Fruit fly (Drosophila melanogaster) whole organism, embryonic: ENCODE results near the gene Nmdar1.

ENCODE experiments used
- ATbp ChIP-seq: fragments of 200-800 bp; sonication (Bioruptor generic); optimal IDR thresholded peaks from 2 replicates; lab custom pipeline; 2017; ENCODE audit warnings: missing biosample characterization, mild to moderate bottlenecking, missing genetic modification characterization, missing genetic modification reagents
- Bdp1 ChIP-seq: fragments of 200-800 bp; sonication (Bioruptor generic); optimal IDR thresholded peaks from 3 replicates; lab custom pipeline; 2016; ENCODE audit warnings: missing biosample characterization, missing genetic modification characterization
- CG10209 ChIP-seq: fragments of 200-800 bp; sonication (Bioruptor generic); optimal IDR thresholded peaks from 3 replicates; lab custom pipeline; 2017; ENCODE audit warnings: missing biosample characterization, mild to moderate bottlenecking, missing genetic modification characterization, missing genetic modification reagents
- CG10979 ChIP-seq: fragments of 200-800 bp; sonication (Bioruptor generic); optimal IDR thresholded peaks from 2 replicates; lab custom pipeline; 2018; ENCODE audit warnings: missing biosample characterization, mild to moderate bottlenecking, missing genetic modification characterization, moderate library complexity
- CG11398 ChIP-seq: fragments of 200-800 bp; sonication (Bioruptor generic); optimal IDR thresholded peaks from 2 replicates; lab custom pipeline; 2016; ENCODE audit warnings: missing biosample characterization, missing genetic modification characterization
- CG12299 ChIP-seq: fragments of 200-800 bp; sonication (Bioruptor generic); optimal IDR thresholded peaks from 2 replicates; lab custom pipeline; 2018; ENCODE audit warnings: missing biosample characterization, mild to moderate bottlenecking, missing genetic modification characterization
- CG13287 ChIP-seq: fragments of 200-800 bp; sonication (Bioruptor generic); IDR thresholded peaks from 2 replicates; pipeline ENCODE4 v1.3.6; 2022; ENCODE audit warnings: missing biosample characterization, missing genetic modification characterization; ENCODE audit not compliant: partially characterized antibody
- CG15269 ChIP-seq: fragments of 200-800 bp; sonication (Bioruptor generic); optimal IDR thresholded peaks from 2 replicates; lab custom pipeline; 2018; ENCODE audit warnings: missing biosample characterization, mild to moderate bottlenecking, missing genetic modification characterization, moderate library complexity
- CG15696 ChIP-seq: fragments of 200-800 bp; sonication (Bioruptor generic); optimal IDR thresholded peaks from 2 replicates; lab custom pipeline; 2019; ENCODE audit warnings: missing biosample characterization, mild to moderate bottlenecking, missing genetic modification characterization, moderate library complexity
- CG1647 ChIP-seq: fragments of 200-800 bp; sonication (Bioruptor generic); optimal IDR thresholded peaks from 3 replicates; lab custom pipeline; 2016; ENCODE audit warnings: missing biosample characterization, missing genetic modification characterization
- CG17829 ChIP-seq: fragments of 200-800 bp; optimal IDR thresholded peaks from 2 replicates; lab custom pipeline; 2019; ENCODE audit warnings: missing biosample characterization, mild to moderate bottlenecking, missing genetic modification characterization, moderate library complexity
- CG18476 ChIP-seq: fragments of 200-800 bp; sonication (Bioruptor generic); optimal IDR thresholded peaks from 2 replicates; lab custom pipeline; 2016; ENCODE audit warnings: missing biosample characterization, mild to moderate bottlenecking, missing genetic modification characterization
- CG31365 ChIP-seq: fragments of 200-800 bp; sonication (Bioruptor generic); optimal IDR thresholded peaks from 2 replicates; lab custom pipeline; 2018; ENCODE audit warnings: missing biosample characterization, mild to moderate bottlenecking, missing genetic modification characterization
- CG3726 ChIP-seq: fragments of 200-800 bp; sonication (Bioruptor generic); IDR thresholded peaks from 3 replicates; pipeline ENCODE4, ENCODE4 v1.3.6; 2022; ENCODE audit warnings: missing biosample characterization, missing genetic modification characterization
- CG4404 ChIP-seq: fragments of 200-800 bp; sonication (Bioruptor generic); IDR thresholded peaks from 2 replicates; pipeline ENCODE4 v1.3.6; 2022; ENCODE audit warnings: missing biosample characterization, missing genetic modification characterization
- CG6254 ChIP-seq: fragments of 200-800 bp; sonication (Bioruptor generic); optimal IDR thresholded peaks from 3 replicates; lab custom pipeline; 2017; ENCODE audit warnings: mild to moderate bottlenecking, missing biosample characterization, missing genetic modification reagents, missing genetic modification characterization
- CG6683 ChIP-seq: fragments of 200-800 bp; sonication (Bioruptor generic); optimal IDR thresholded peaks from 2 replicates; lab custom pipeline; 2017; ENCODE audit warnings: missing biosample characterization, mild to moderate bottlenecking, missing genetic modification characterization, missing genetic modification reagents
- CG7372 ChIP-seq: fragments of 200-800 bp; sonication (Bioruptor generic); IDR thresholded peaks from 2 replicates; pipeline ENCODE4 v1.3.6; 2022; ENCODE audit warnings: missing biosample characterization, missing genetic modification characterization
- CG7839 ChIP-seq: fragments of 200-800 bp; sonication (Bioruptor generic); optimal IDR thresholded peaks from 3 replicates; lab custom pipeline; 2018; ENCODE audit warnings: missing biosample characterization, mild to moderate bottlenecking, missing genetic modification characterization, moderate library complexity
- CG8478 ChIP-seq: fragments of >200 bp; optimal IDR thresholded peaks from 2 replicates; lab custom pipeline; 2018
- CG8765 ChIP-seq: fragments of 200-800 bp; sonication (Bioruptor generic); IDR thresholded peaks from 2 replicates; pipeline ENCODE4 v1.3.6; 2022; ENCODE audit warnings: missing biosample characterization, missing genetic modification characterization
- Dip2 ChIP-seq: fragments of 200-800 bp; sonication (Bioruptor generic); IDR thresholded peaks from 2 replicates; pipeline ENCODE4 v1.3.6; 2022; ENCODE audit warnings: missing biosample characterization, missing genetic modification characterization
- Ets65A ChIP-seq: fragments of 200-800 bp; sonication (Bioruptor generic); peaks from one replicate; lab custom pipeline; 2016; ENCODE audit warnings: missing biosample characterization, missing genetic modification characterization
- Hr3 ChIP-seq: fragments of 200-800 bp; sonication (Bioruptor generic); optimal IDR thresholded peaks from 3 replicates; lab custom pipeline; 2016; ENCODE audit warnings: missing biosample characterization, missing genetic modification characterization
- Myb ChIP-seq: fragments of 200-800 bp; sonication (Bioruptor generic); optimal IDR thresholded peaks from 2 replicates; lab custom pipeline; 2016; ENCODE audit warnings: missing biosample characterization, missing genetic modification characterization
- NK7.1 ChIP-seq: fragments of 200-800 bp; sonication (Bioruptor generic); optimal IDR thresholded peaks from 3 replicates; lab custom pipeline; 2016; ENCODE audit warnings: missing biosample characterization, missing genetic modification characterization
- Oaz ChIP-seq: fragments of 200-800 bp; sonication (Bioruptor generic); IDR thresholded peaks from 2 replicates; pipeline ENCODE4 v1.3.6; 2022; ENCODE audit warnings: missing biosample characterization, missing genetic modification characterization
- Ssrp ChIP-seq: fragments of 200-800 bp; sonication (Bioruptor generic); optimal IDR thresholded peaks from 2 replicates; lab custom pipeline; 2018; ENCODE audit warnings: missing biosample characterization, mild to moderate bottlenecking, missing genetic modification characterization, moderate library complexity
- TFAM ChIP-seq: fragments of 200-800 bp; sonication (Bioruptor generic); optimal IDR thresholded peaks from 2 replicates; lab custom pipeline; 2017; ENCODE audit warnings: missing biosample characterization, missing genetic modification characterization, inconsistent platforms
- Taf1 ChIP-seq: fragments of 200-800 bp; sonication (Bioruptor generic); IDR thresholded peaks from 2 replicates; pipeline ENCODE4 v1.3.6; 2022; ENCODE audit warnings: missing biosample characterization, missing genetic modification characterization
- ab ChIP-seq: fragments of 200-800 bp; sonication (Bioruptor generic); optimal IDR thresholded peaks from 2 replicates; lab custom pipeline; 2016; ENCODE audit warnings: missing biosample characterization, missing genetic modification characterization
- bab2 ChIP-seq: fragments of 200-800 bp; sonication (Bioruptor generic); optimal IDR thresholded peaks from 2 replicates; lab custom pipeline; 2016; ENCODE audit warnings: missing biosample characterization, missing genetic modification characterization
- cg ChIP-seq: fragments of 200-800 bp; sonication (Bioruptor generic); optimal IDR thresholded peaks from 3 replicates; lab custom pipeline; 2019; ENCODE audit warnings: missing biosample characterization, mild to moderate bottlenecking, missing genetic modification characterization, moderate library complexity
- chif ChIP-seq, 2 experiments: fragments of 200-800 bp; sonication (Bioruptor generic); optimal IDR thresholded peaks; 3 replicates each; lab custom pipeline; 2016; ENCODE audit warnings: missing biosample characterization in 2 of 2, missing genetic modification characterization in 2 of 2
- crc ChIP-seq: fragments of 200-800 bp; sonication (Bioruptor generic); optimal IDR thresholded peaks from 2 replicates; lab custom pipeline; 2016; ENCODE audit warnings: missing biosample characterization, missing genetic modification characterization
- crol ChIP-seq: fragments of 200-800 bp; sonication (Bioruptor generic); IDR thresholded peaks from 2 replicates; pipeline ENCODE4 v1.3.6; 2022; ENCODE audit warnings: missing biosample characterization, missing genetic modification characterization
- dimm ChIP-seq: fragments of 200-800 bp; sonication (Bioruptor generic); IDR thresholded peaks from 2 replicates; pipeline ENCODE4 v1.3.6; 2022; ENCODE audit warnings: missing biosample characterization, missing genetic modification characterization
- disco-r ChIP-seq: fragments of 200-800 bp; sonication (Bioruptor generic); optimal IDR thresholded peaks from 2 replicates; lab custom pipeline; 2016; ENCODE audit warnings: missing biosample characterization, missing genetic modification characterization
- dmrt11E ChIP-seq: fragments of 200-800 bp; sonication (Bioruptor generic); optimal IDR thresholded peaks from 3 replicates; lab custom pipeline; 2018; ENCODE audit warnings: missing biosample characterization, mild to moderate bottlenecking, missing genetic modification characterization, moderate library complexity
- esg ChIP-seq: fragments of 200-800 bp; sonication (Bioruptor generic); conservative IDR thresholded peaks from 2 replicates; pipeline ENCODE4 v1.3.6; 2022; ENCODE audit warnings: missing biosample characterization, missing genetic modification characterization
- kni ChIP-seq: fragments of 200-800 bp; sonication (Bioruptor generic); optimal IDR thresholded peaks from 3 replicates; lab custom pipeline; 2017; ENCODE audit warnings: mild to moderate bottlenecking, missing biosample characterization, missing genetic modification reagents, missing genetic modification characterization
- lbe ChIP-seq: fragments of 200-800 bp; sonication (Bioruptor generic); optimal IDR thresholded peaks from 2 replicates; lab custom pipeline; 2016; ENCODE audit warnings: missing biosample characterization, mild to moderate bottlenecking, missing genetic modification characterization
- lmd ChIP-seq: fragments of 200-800 bp; sonication (Bioruptor generic); IDR thresholded peaks from 2 replicates; pipeline ENCODE4 v1.3.6; 2022; ENCODE audit warnings: missing biosample characterization, missing genetic modification characterization
- onecut ChIP-seq: fragments of 200-800 bp; sonication (Bioruptor generic); IDR thresholded peaks from 2 replicates; pipeline ENCODE4 v1.3.6; 2022; ENCODE audit warnings: missing biosample characterization, missing genetic modification characterization
- schlank ChIP-seq: fragments of 200-800 bp; sonication (Bioruptor generic); optimal IDR thresholded peaks from 2 replicates; lab custom pipeline; 2018; ENCODE audit warnings: missing biosample characterization, mild to moderate bottlenecking, missing genetic modification characterization
- sd ChIP-seq: fragments of 200-800 bp; sonication (Bioruptor generic); optimal IDR thresholded peaks from 3 replicates; lab custom pipeline; 2018; ENCODE audit warnings: missing biosample characterization, mild to moderate bottlenecking, missing genetic modification characterization, moderate library complexity
- slou ChIP-seq: fragments of 200-800 bp; sonication (Bioruptor generic); optimal IDR thresholded peaks from 3 replicates; lab custom pipeline; 2016; ENCODE audit warnings: missing biosample characterization, missing genetic modification characterization
- sug ChIP-seq: fragments of 200-800 bp; optimal IDR thresholded peaks from 2 replicates; lab custom pipeline; 2019; ENCODE audit warnings: missing biosample characterization, mild to moderate bottlenecking, missing genetic modification characterization, moderate library complexity
- tll ChIP-seq, 2 experiments: fragments of 200-800 bp in 1 of 2; fragments of >200 bp in 1 of 2; sonication (Bioruptor generic) in 1 of 2; optimal IDR thresholded peaks; 2 replicates each; lab custom pipeline; 2017 to 2019; ENCODE audit warnings: missing biosample characterization in 2 of 2, missing genetic modification characterization in 2 of 2, mild to moderate bottlenecking in 1 of 2, moderate library complexity in 1 of 2
- zen2 ChIP-seq: fragments of 200-800 bp; sonication (Bioruptor generic); IDR thresholded peaks from 3 replicates; pipeline ENCODE4 v1.3.6; 2022; ENCODE audit warnings: missing biosample characterization, missing genetic modification characterization; ENCODE audit not compliant: partially characterized antibody

Gene Nmdar1

dm6 chr3R:5483488-5484109 lies 39.5 kb downstream of the Nmdar1 start, which contains the start of gene ksr (continued):
- peak; percentile 0 for TF ChIP-seq Hr3 (GFP tag; lab: Kevin White, UChicago)
- TF ChIP-seq lmd = no peak; the same call in 1 of the 2 replicates
- TF ChIP-seq crol (GFP tag; lab: Robert Waterston, UW) = no peak
- TF ChIP-seq Myb (GFP tag; lab: Kevin White, UChicago) = no peak
- TF ChIP-seq onecut (GFP tag; lab: Robert Waterston, UW) = peak; percentile 80
- no peak for TF ChIP-seq CG15696 (tag; lab: Kevin White, UChicago)
- no peak for TF ChIP-seq bab2 (GFP tag; lab: Kevin White, UChicago)
- no peak for TF ChIP-seq sug (tag; lab: Kevin White, UChicago)
- no peak for TF ChIP-seq CG8478 (lab: Kevin White, UChicago)
- TF ChIP-seq tll (GFP tag; optimal IDR thresholded peaks at IDR 0.05; lab: Kevin White, UChicago) = no peak
- TF ChIP-seq CG13287 (GFP tag; lab: Robert Waterston, UW) = peak; percentile 21; the same call in 1 of the 2 replicates
- TF ChIP-seq dimm (GFP tag; lab: Robert Waterston, UW) = no peak
- TF ChIP-seq CG7372 (GFP tag; lab: Robert Waterston, UW) = no peak
- TF ChIP-seq CG8765 (GFP tag; lab: Robert Waterston, UW) = no peak
- TF ChIP-seq dmrt11E = peak; percentile 50
- TF ChIP-seq disco-r (GFP tag; lab: Kevin White, UChicago) = no peak
- no peak for TF ChIP-seq CG7839
- TF ChIP-seq ATbp (GFP tag; lab: Kevin White, UChicago) = no peak
- no peak for TF ChIP-seq kni (GFP tag; lab: Kevin White, UChicago)
- TF ChIP-seq Bdp1 = no peak
- TF ChIP-seq, all 482 proteins: peak for 81

DNA sequence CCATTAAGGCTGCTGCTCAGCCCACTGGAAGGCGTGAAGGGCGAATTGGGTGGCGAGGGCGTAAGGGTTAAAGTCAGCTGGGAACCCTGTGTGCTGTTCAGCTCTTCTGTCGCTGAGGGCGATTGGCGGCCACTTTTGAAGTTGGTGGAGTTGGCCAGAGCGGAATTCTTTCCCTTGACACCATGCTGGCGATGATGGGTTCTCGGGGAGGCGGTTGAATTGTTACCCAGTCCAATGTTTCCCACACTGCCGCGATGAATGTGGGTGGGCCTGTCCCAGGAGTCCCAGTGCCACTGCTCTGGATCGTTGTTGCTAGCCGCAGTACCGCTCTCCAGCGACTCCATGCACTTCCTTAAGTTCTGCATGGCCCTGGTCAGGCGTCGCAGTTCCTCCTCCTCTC lies 40.3 kb downstream of the Nmdar1 start:
- no peak for TF ChIP-seq zen2
- no peak for TF ChIP-seq Taf1 (GFP tag; lab: Robert Waterston, UW)
- TF ChIP-seq CG10979 = no peak
- peak; percentile 82 for TF ChIP-seq Ets65A (GFP tag; lab: Kevin White, UChicago)
- TF ChIP-seq crc = no peak
- no peak for TF ChIP-seq ab (GFP tag; lab: Kevin White, UChicago)
- TF ChIP-seq, all 482 proteins: peak for 1

DNA sequence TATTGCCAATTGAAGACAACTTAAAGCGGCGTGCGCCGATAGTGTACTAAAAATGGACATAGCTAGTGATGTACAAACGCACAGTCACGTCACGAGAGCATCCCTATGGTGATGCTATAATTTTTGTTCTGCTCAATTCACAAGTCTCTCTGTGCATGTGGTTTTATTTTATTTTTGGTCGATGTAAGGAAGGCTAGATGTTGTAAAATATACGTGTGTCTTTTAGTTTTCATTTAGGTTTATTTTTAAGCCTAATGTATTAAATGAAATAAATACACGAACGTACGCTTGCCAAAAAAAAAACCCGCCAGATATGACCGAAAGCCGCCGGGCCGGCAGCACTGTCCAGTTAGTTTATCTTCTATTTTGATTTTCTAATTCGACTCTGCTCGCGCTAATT lies 48.6 kb downstream of the Nmdar1 start, which contains the start of the genes CG45100, HDAC3 and Hcs:
TSS of gene CG45100 (minus strand) at position 50 of the 400 bp plus-strand sequence.
TSS of gene HDAC3 (minus strand) at position 50 of the 400 bp plus-strand sequence.
TSS of gene Hcs (plus strand) at position 349 of the 400 bp plus-strand sequence.
- TF ChIP-seq CG17829 (tag; lab: Kevin White, UChicago) (peak; percentile 12), cg (no peak), CG15269 (tag; lab: Kevin White, UChicago) (no peak), CG18476 (no peak), slou (GFP tag; lab: Kevin White, UChicago) (no peak), CG31365 (tag; lab: Kevin White, UChicago) (no peak), TFAM (GFP tag; lab: Kevin White, UChicago) (no peak), CG10209 (GFP tag; lab: Kevin White, UChicago) (no peak), NK7.1 (GFP tag; lab: Kevin White, UChicago) (peak; percentile 7), chif (GFP tag; optimal IDR thresholded peaks at IDR 0.05; lab: Kevin White, UChicago) (peak in 1 of 2 experiments; percentile 34), schlank (tag; lab: Kevin White, UChicago) (no peak), CG11398 (GFP tag; lab: Kevin White, UChicago) (no peak), sd (tag; lab: Kevin White, UChicago) (no peak), lbe (GFP tag; lab: Kevin White, UChicago) (no peak), Oaz (no peak), CG4404 (peak; percentile 42), esg (GFP tag; lab: Robert Waterston, UW) (no peak), CG6683 (GFP tag; lab: Kevin White, UChicago) (no peak), CG12299 (tag; lab: Kevin White, UChicago) (no peak), Dip2 (GFP tag; lab: Robert Waterston, UW) (no peak), CG3726 (GFP tag; lab: Robert Waterston, UW) (no peak), Ssrp (tag; lab: Kevin White, UChicago) (no peak), CG1647 (GFP tag; lab: Kevin White, UChicago) (no peak), CG6254 (GFP tag; lab: Kevin White, UChicago) (no peak)
